Worm (Caenorhabditis elegans) whole organism, L1 larva: Measurements from ENCODE around the gene prx-13.
A peak's percentile ranks its signal among the peaks of the same experiment; 100 is the strongest.

Experiments used
- C16A3.4 ChIP-seq: fragments of 150-350 bp; optimal IDR thresholded peaks from 2 replicates; lab custom pipeline; 2014; ENCODE audit warnings: missing biosample characterization, missing genetic modification characterization
- alr-1 ChIP-seq: fragments of 200-800 bp; sonication (Bioruptor generic); optimal IDR thresholded peaks from 2 replicates; lab custom pipeline; 2018; ENCODE audit warnings: borderline replicate concordance, mild to moderate bottlenecking, missing genetic modification characterization, missing compliant biosample characterization
- ama-1 ChIP-seq: fragments of 150-350 bp; optimal IDR thresholded peaks from 2 replicates; lab custom pipeline; 2014
- blmp-1 ChIP-seq: fragments of 150-350 bp; optimal IDR thresholded peaks from 2 replicates; lab custom pipeline; 2014; ENCODE audit warnings: missing biosample characterization, missing genetic modification characterization
- ceh-63 ChIP-seq: fragments of 200-800 bp; sonication (Bioruptor generic); optimal IDR thresholded peaks from 2 replicates; lab custom pipeline; 2018; ENCODE audit warnings: mild to moderate bottlenecking, missing genetic modification characterization, missing compliant biosample characterization
- ceh-88 ChIP-seq: fragments of 200-800 bp; sonication (Bioruptor generic); IDR thresholded peaks from 2 replicates; pipeline ENCODE4 v1.3.6; 2022; ENCODE audit warnings: missing genetic modification characterization, missing compliant biosample characterization
- ces-1 ChIP-seq: fragments of 150-350 bp; optimal IDR thresholded peaks from 2 replicates; lab custom pipeline; 2014; ENCODE audit warnings: missing biosample characterization, missing genetic modification reagents, missing genetic modification characterization
- dpl-1 ChIP-seq, 3 experiments: fragments of 150-350 bp in 2 of 3; sonication (generic microtip) in 1 of 3; optimal IDR thresholded peaks; 2 replicates each; lab custom pipeline; 2014 to 2017; ENCODE audit warnings: missing biosample characterization in 3 of 3, missing genetic modification characterization in 3 of 3, missing genetic modification reagents in 3 of 3
- dsc-1 ChIP-seq: sonication (generic microtip); optimal IDR thresholded peaks from 2 replicates; lab custom pipeline; 2016; ENCODE audit warnings: mild to moderate bottlenecking, missing genetic modification characterization, missing compliant biosample characterization
- egl-13 ChIP-seq: sonication (generic microtip); optimal IDR thresholded peaks from 2 replicates; lab custom pipeline; 2016; ENCODE audit warnings: missing genotype, missing genetic modification reagents, missing genetic modification characterization, missing compliant biosample characterization
- elt-3 ChIP-seq, 6 experiments: fragments of 150-350 bp in 1 of 6; sonication (generic microtip); optimal IDR thresholded peaks; 2 replicates each; lab custom pipeline; 2017 to 2018; ENCODE audit warnings: missing biosample characterization in 6 of 6, missing genetic modification characterization in 6 of 6, inconsistent platforms in 1 of 6
- ets-5 ChIP-seq: fragments of 200-800 bp; sonication (Bioruptor generic); IDR thresholded peaks from 2 replicates; pipeline ENCODE4 v1.3.6; 2022; ENCODE audit warnings: missing genetic modification characterization, missing compliant biosample characterization
- fkh-10 ChIP-seq: sonication (generic microtip); optimal IDR thresholded peaks from 2 replicates; lab custom pipeline; 2017; ENCODE audit warnings: missing biosample characterization, missing genetic modification reagents, missing genetic modification characterization
- fkh-4 ChIP-seq: sonication (generic microtip); optimal IDR thresholded peaks from 2 replicates; lab custom pipeline; 2016; ENCODE audit warnings: missing compliant biosample characterization, missing genetic modification characterization, borderline replicate concordance
- grh-1 ChIP-seq: fragments of 200-800 bp; sonication (Bioruptor generic); IDR thresholded peaks from 2 replicates; pipeline ENCODE4 v1.3.6; 2022; ENCODE audit warnings: missing genetic modification reagents, missing genetic modification characterization, missing compliant biosample characterization
- hpl-2 ChIP-seq: fragments of 150-350 bp; optimal IDR thresholded peaks from 2 replicates; lab custom pipeline; 2014; ENCODE audit warnings: missing biosample characterization, missing genetic modification reagents, missing genetic modification characterization
- irx-1 ChIP-seq: sonication (generic microtip); optimal IDR thresholded peaks from 2 replicates; lab custom pipeline; 2016; ENCODE audit warnings: missing genetic modification characterization, missing compliant biosample characterization
- isw-1 ChIP-seq: fragments of 200-800 bp; sonication (Bioruptor generic); IDR thresholded peaks from 2 replicates; pipeline ENCODE4 v1.3.6; 2022; ENCODE audit warnings: missing genetic modification characterization, missing compliant biosample characterization
- lin-14 ChIP-seq: fragments of 200-800 bp; sonication (Bioruptor generic); optimal IDR thresholded peaks from 2 replicates; lab custom pipeline; 2018; ENCODE audit warnings: mild to moderate bottlenecking, missing genetic modification characterization, moderate library complexity, missing compliant biosample characterization
- lir-3 ChIP-seq: sonication (generic microtip); optimal IDR thresholded peaks from 2 replicates; lab custom pipeline; 2016; ENCODE audit warnings: mild to moderate bottlenecking, missing genetic modification characterization, moderate library complexity, missing compliant biosample characterization; ENCODE audit not compliant: poor library complexity
- lsy-2 ChIP-seq, 2 experiments: fragments of 150-350 bp; optimal IDR thresholded peaks; 2 replicates each; lab custom pipeline; 2014; ENCODE audit warnings: missing biosample characterization in 2 of 2, missing genetic modification characterization in 2 of 2
- mab-9 ChIP-seq: fragments of 200-800 bp; sonication (Bioruptor generic); IDR thresholded peaks from 2 replicates; pipeline ENCODE4 v1.3.6; 2022; ENCODE audit warnings: missing genetic modification reagents, missing genetic modification characterization, missing compliant biosample characterization
- mdl-1 ChIP-seq, 2 experiments: fragments of 150-350 bp; optimal IDR thresholded peaks; 2 replicates each; lab custom pipeline; 2014 to 2017; ENCODE audit warnings: missing biosample characterization in 2 of 2, missing genetic modification characterization in 2 of 2, inconsistent platforms in 1 of 2
- mef-2 ChIP-seq: fragments of 150-350 bp; optimal IDR thresholded peaks from 2 replicates; lab custom pipeline; 2014; ENCODE audit warnings: missing biosample characterization, missing genetic modification characterization
- nhr-11 ChIP-seq: fragments of 150-350 bp; optimal IDR thresholded peaks from 2 replicates; lab custom pipeline; 2014; ENCODE audit warnings: missing biosample characterization, missing genetic modification characterization
- nhr-19 ChIP-seq: fragments of 200-800 bp; sonication (Bioruptor generic); conservative IDR thresholded peaks from 2 replicates; pipeline ENCODE4 v1.3.6; 2022; ENCODE audit warnings: missing genetic modification characterization, missing compliant biosample characterization
- nhr-20 ChIP-seq: sonication (generic microtip); optimal IDR thresholded peaks from 2 replicates; lab custom pipeline; 2016; ENCODE audit warnings: mild to moderate bottlenecking, missing genetic modification characterization, missing compliant biosample characterization
- nhr-28 ChIP-seq: fragments of 150-350 bp; optimal IDR thresholded peaks from 2 replicates; lab custom pipeline; 2014; ENCODE audit warnings: missing biosample characterization, missing genetic modification characterization
- nhr-71 ChIP-seq: sonication (generic microtip); optimal IDR thresholded peaks from 2 replicates; lab custom pipeline; 2016; ENCODE audit warnings: mild to moderate bottlenecking, missing genetic modification characterization, moderate library complexity, missing compliant biosample characterization
- nhr-76 ChIP-seq: sonication (generic microtip); optimal IDR thresholded peaks from 2 replicates; lab custom pipeline; 2017; ENCODE audit warnings: missing biosample characterization, missing genetic modification characterization
- nhr-77 ChIP-seq: fragments of 150-350 bp; optimal IDR thresholded peaks from 2 replicates; lab custom pipeline; 2014; ENCODE audit warnings: missing biosample characterization, missing genetic modification characterization
- snpc-4 ChIP-seq: fragments of 150-350 bp; optimal IDR thresholded peaks from 2 replicates; lab custom pipeline; 2014; ENCODE audit warnings: missing biosample characterization, missing genetic modification characterization
- snu-23 ChIP-seq: sonication (generic microtip); optimal IDR thresholded peaks from 2 replicates; lab custom pipeline; 2016; ENCODE audit warnings: missing genetic modification characterization, missing compliant biosample characterization
- sptf-1 ChIP-seq: fragments of 150-350 bp; optimal IDR thresholded peaks from 2 replicates; lab custom pipeline; 2014; ENCODE audit warnings: missing biosample characterization, missing genetic modification characterization
- sup-37 ChIP-seq: fragments of 200-800 bp; sonication (Bioruptor generic); optimal IDR thresholded peaks from 2 replicates; lab custom pipeline; 2018; ENCODE audit warnings: mild to moderate bottlenecking, missing genetic modification characterization, missing compliant biosample characterization
- tbx-2 ChIP-seq: sonication (generic microtip); optimal IDR thresholded peaks from 2 replicates; lab custom pipeline; 2016; ENCODE audit warnings: missing genetic modification characterization, missing compliant biosample characterization
- tlp-1 ChIP-seq: fragments of 150-350 bp; optimal IDR thresholded peaks from 2 replicates; lab custom pipeline; 2014; ENCODE audit warnings: missing biosample characterization, missing genetic modification characterization
- unc-130 ChIP-seq: fragments of 150-350 bp; optimal IDR thresholded peaks from 2 replicates; lab custom pipeline; 2017; ENCODE audit warnings: missing biosample characterization, missing genetic modification characterization, inconsistent platforms
- zip-4 ChIP-seq: fragments of 200-800 bp; sonication (Bioruptor generic); optimal IDR thresholded peaks from 2 replicates; lab custom pipeline; 2018; ENCODE audit warnings: mild to moderate bottlenecking, missing genetic modification characterization, moderate library complexity, missing compliant biosample characterization
- ztf-11 ChIP-seq, 2 experiments: sonication (generic microtip); optimal IDR thresholded peaks; 2 replicates each; lab custom pipeline; 2016 to 2017; ENCODE audit warnings: missing genetic modification characterization in 2 of 2, missing biosample characterization in 1 of 2, missing compliant biosample characterization in 1 of 2

prx-13 gene

ce11 chrII:7279808-7280207 is 28.0 kb upstream of the prx-13 start (continued):
- TF ChIP-seq lir-3 (tag; lab: Kevin White, UChicago): no peak
- TF ChIP-seq ama-1: no peak
- no peak for TF ChIP-seq nhr-76
- no peak for TF ChIP-seq ceh-63 (GFP tag; lab: Kevin White, UChicago)
- TF ChIP-seq zip-4 (GFP tag; lab: Kevin White, UChicago): no peak
- no peak for TF ChIP-seq ztf-11 (tag; optimal IDR thresholded peaks at IDR 0.05; lab: Kevin White, UChicago)
- TF ChIP-seq mdl-1 (tag; optimal IDR thresholded peaks at IDR 0.05; lab: Kevin White, UChicago): no peak
- TF ChIP-seq tlp-1 (tag; lab: Kevin White, UChicago): no peak
- no peak for TF ChIP-seq dpl-1 (GFP tag; optimal IDR thresholded peaks at IDR 0.05; lab: Kevin White, UChicago)
- no peak for TF ChIP-seq ceh-88 (GFP tag; lab: Robert Waterston, UW)
- TF ChIP-seq blmp-1: peak; percentile 67
- no peak for TF ChIP-seq nhr-11 (tag; lab: Kevin White, UChicago)
- TF ChIP-seq dsc-1 (tag; lab: Kevin White, UChicago): no peak
- TF ChIP-seq lsy-2 (tag; optimal IDR thresholded peaks at IDR 0.05; lab: Kevin White, UChicago): no peak
- TF ChIP-seq alr-1: no peak
- no peak for TF ChIP-seq irx-1 (tag; lab: Kevin White, UChicago)
- TF ChIP-seq ces-1: no peak
- peak in 2 of 6 experiments; percentile 29 to 63 for TF ChIP-seq elt-3 (tag; optimal IDR thresholded peaks at IDR 0.05; lab: Kevin White, UChicago)

- peak; percentile 10 for TF ChIP-seq tbx-2
- TF ChIP-seq sptf-1 (tag; lab: Kevin White, UChicago): no peak
- no peak for TF ChIP-seq isw-1 (GFP tag; lab: Robert Waterston, UW)
- TF ChIP-seq nhr-28 (tag; lab: Kevin White, UChicago): no peak
- TF ChIP-seq lsy-2 (tag; optimal IDR thresholded peaks at IDR 0.05; lab: Kevin White, UChicago): peak in 1 of 2 experiments; percentile 13
- TF ChIP-seq mdl-1 (tag; optimal IDR thresholded peaks at IDR 0.05; lab: Kevin White, UChicago): no peak
- TF ChIP-seq ets-5 (GFP tag; lab: Robert Waterston, UW): no peak
- no peak for TF ChIP-seq snpc-4 (tag; lab: Kevin White, UChicago)
- peak; percentile 86 for TF ChIP-seq blmp-1
- TF ChIP-seq mef-2 (tag; lab: Kevin White, UChicago): no peak
- no peak for TF ChIP-seq hpl-2 (GFP tag; lab: Kevin White, UChicago)
- no peak for TF ChIP-seq dsc-1 (tag; lab: Kevin White, UChicago)
- peak; percentile 53 for TF ChIP-seq lin-14 (GFP tag; lab: Kevin White, UChicago)
- no peak for TF ChIP-seq fkh-4 (tag; lab: Kevin White, UChicago)
- peak; percentile 61 for TF ChIP-seq nhr-20 (tag; lab: Kevin White, UChicago)
- TF ChIP-seq nhr-77: no peak
- TF ChIP-seq grh-1 (GFP tag; lab: Robert Waterston, UW): no peak
- no peak for TF ChIP-seq mab-9
- no peak for TF ChIP-seq C16A3.4
- TF ChIP-seq lir-3 (tag; lab: Kevin White, UChicago): no peak
- no peak for TF ChIP-seq egl-13 (tag; lab: Kevin White, UChicago)
- no peak for TF ChIP-seq sup-37
- TF ChIP-seq ceh-63 (GFP tag; lab: Kevin White, UChicago): no peak
- TF ChIP-seq fkh-10 (GFP tag; lab: Kevin White, UChicago): no peak
- no peak for TF ChIP-seq ceh-88 (GFP tag; lab: Robert Waterston, UW)
- no peak for TF ChIP-seq unc-130
- peak in 2 of 6 experiments; percentile 47 to 54 for TF ChIP-seq elt-3 (tag; optimal IDR thresholded peaks at IDR 0.05; lab: Kevin White, UChicago)
- TF ChIP-seq nhr-71: peak; percentile 33
- TF ChIP-seq nhr-19 (GFP tag; lab: Robert Waterston, UW): 0 out of 2 replicates have a peak, but pooled peaks have one; percentile 5
- TF ChIP-seq nhr-11 (tag; lab: Kevin White, UChicago): no peak
- peak; percentile 16 for TF ChIP-seq snu-23 (GFP tag; lab: Kevin White, UChicago)
Measured at ce11 chrII:7277925-7278324, 26.1 kb upstream of the prx-13 start.
